Fruit fly (Drosophila melanogaster) whole organism, adult: ENCODE data around the gene CG42541.

Experiments
- CG11617 ChIP-seq: fragments of 200-800 bp; sonication (Bioruptor generic); optimal IDR thresholded peaks from 2 replicates; lab custom pipeline; 2017; ENCODE audit warnings: mild to moderate bottlenecking, missing biosample characterization, missing genetic modification reagents, missing genetic modification characterization
- CG12768 ChIP-seq: fragments of 200-800 bp; sonication (Bioruptor generic); optimal IDR thresholded peaks from 2 replicates; lab custom pipeline; 2017; ENCODE audit warnings: missing biosample characterization, missing genetic modification characterization, mild to moderate bottlenecking, moderate library complexity, missing genetic modification reagents
- CG14711 ChIP-seq: fragments of 200-800 bp; sonication (Bioruptor generic); optimal IDR thresholded peaks from 2 replicates; lab custom pipeline; 2018; ENCODE audit warnings: missing biosample characterization, mild to moderate bottlenecking, missing genetic modification characterization, moderate library complexity
- CG1620 ChIP-seq: fragments of 200-800 bp; sonication (Bioruptor generic); optimal IDR thresholded peaks from 2 replicates; lab custom pipeline; 2016; ENCODE audit warnings: missing biosample characterization, missing genetic modification characterization
- CG33017 ChIP-seq: fragments of 200-800 bp; sonication (Bioruptor generic); optimal IDR thresholded peaks from 2 replicates; lab custom pipeline; 2018; ENCODE audit warnings: missing biosample characterization, mild to moderate bottlenecking, missing genetic modification characterization, moderate library complexity
- CG5204 ChIP-seq: fragments of 200-800 bp; sonication (Bioruptor generic); optimal IDR thresholded peaks from 2 replicates; lab custom pipeline; 2016; ENCODE audit warnings: missing biosample characterization, missing genetic modification characterization
- CG7045 ChIP-seq: fragments of 200-800 bp; sonication (Bioruptor generic); optimal IDR thresholded peaks from 2 replicates; lab custom pipeline; 2017; ENCODE audit warnings: missing biosample characterization, mild to moderate bottlenecking, missing genetic modification characterization
- CG7101 ChIP-seq: fragments of 200-800 bp; sonication (Bioruptor generic); optimal IDR thresholded peaks from 2 replicates; lab custom pipeline; 2018; ENCODE audit warnings: missing biosample characterization, mild to moderate bottlenecking, missing genetic modification characterization, moderate library complexity
- Clk ChIP-seq: fragments of 200-800 bp; sonication (Bioruptor generic); optimal IDR thresholded peaks from 2 replicates; lab custom pipeline; 2017; ENCODE audit warnings: missing biosample characterization, missing genetic modification characterization
- Crg-1 ChIP-seq: fragments of 200-800 bp; sonication (Bioruptor generic); optimal IDR thresholded peaks from 2 replicates; lab custom pipeline; 2016; ENCODE audit warnings: missing biosample characterization, missing genetic modification characterization
- Hr96 ChIP-seq: fragments of 200-800 bp; sonication (Bioruptor generic); optimal IDR thresholded peaks from 2 replicates; lab custom pipeline; 2016; ENCODE audit warnings: missing biosample characterization, missing genetic modification characterization
- Mnt ChIP-seq: fragments of 200-800 bp; sonication (Bioruptor generic); optimal IDR thresholded peaks from 2 replicates; lab custom pipeline; 2016; ENCODE audit warnings: missing biosample characterization, mild to moderate bottlenecking, missing genetic modification characterization
- bab1 ChIP-seq: fragments of 200-800 bp; sonication (Bioruptor generic); optimal IDR thresholded peaks from 3 replicates; lab custom pipeline; 2019; ENCODE audit warnings: missing biosample characterization, mild to moderate bottlenecking, missing genetic modification characterization, moderate library complexity
- cic ChIP-seq: fragments of 200-800 bp; sonication (Bioruptor generic); optimal IDR thresholded peaks from 2 replicates; lab custom pipeline; 2017; ENCODE audit warnings: missing biosample characterization, mild to moderate bottlenecking, missing genetic modification characterization, moderate library complexity
- cnc ChIP-seq, 2 experiments: fragments of >200 bp; optimal IDR thresholded peaks; 2 replicates each; lab custom pipeline; 2017
- kay ChIP-seq: fragments of 200-800 bp; sonication (Bioruptor generic); peaks from one replicate; lab custom pipeline; 2016; ENCODE audit warnings: missing biosample characterization, missing genetic modification characterization, borderline replicate concordance
- ovo ChIP-seq: fragments of 200-800 bp; sonication (Bioruptor generic); optimal IDR thresholded peaks from 2 replicates; lab custom pipeline; 2016; ENCODE audit warnings: missing biosample characterization, missing genetic modification characterization
- pad ChIP-seq: fragments of 200-800 bp; sonication (Bioruptor generic); optimal IDR thresholded peaks from 3 replicates; lab custom pipeline; 2017; ENCODE audit warnings: missing biosample characterization, missing genetic modification characterization, mild to moderate bottlenecking, moderate library complexity, missing genetic modification reagents
- tj ChIP-seq: fragments of 200-800 bp; sonication (Bioruptor generic); optimal IDR thresholded peaks from 3 replicates; lab custom pipeline; 2017; ENCODE audit warnings: missing biosample characterization, mild to moderate bottlenecking, missing genetic modification characterization, moderate library complexity
- toe ChIP-seq: fragments of 200-800 bp; sonication (Bioruptor generic); optimal IDR thresholded peaks from 2 replicates; lab custom pipeline; 2016; ENCODE audit warnings: missing biosample characterization, missing genetic modification characterization

CG42541 gene

dm6 chrX:3874452-3874851 lies 55.9 kb downstream of the CG42541 start:
- no peak for TF ChIP-seq kay (GFP tag; lab: Kevin White, UChicago)
- no peak for TF ChIP-seq Clk (GFP tag; lab: Kevin White, UChicago)
- no peak for TF ChIP-seq CG7045
- no peak for TF ChIP-seq CG12768 (GFP tag; lab: Kevin White, UChicago)
- no peak for TF ChIP-seq cnc (optimal IDR thresholded peaks at IDR 0.05; lab: Kevin White, UChicago)
- TF ChIP-seq pad (GFP tag; lab: Kevin White, UChicago) = no peak

dm6 chrX:3871889-3872409 lies 58.4 kb downstream of the CG42541 start, which contains the start of gene yin:
Gene yin (minus strand): TSS chrX:3871939.
- TF ChIP-seq cic (GFP tag; lab: Kevin White, UChicago) = peak; percentile 68
- TF ChIP-seq CG11617 (GFP tag; lab: Kevin White, UChicago) = no peak

- TF ChIP-seq ovo (GFP tag; lab: Kevin White, UChicago) (no peak), Hr96 (peak; percentile 16)
Measured at dm6 chrX:3870577-3870976, 59.8 kb downstream of the CG42541 start.

dm6 chrX:3869092-3869491 lies 61.3 kb downstream of the CG42541 start:
- TF ChIP-seq kay (GFP tag; lab: Kevin White, UChicago) (peak; percentile 38), CG7101 (tag; lab: Kevin White, UChicago) (peak; percentile 44), toe (no peak), Mnt (peak; percentile 5), bab1 (no peak), ovo (GFP tag; lab: Kevin White, UChicago) (no peak), CG12768 (GFP tag; lab: Kevin White, UChicago) (no peak), CG5204 (GFP tag; lab: Kevin White, UChicago) (no peak), cnc (optimal IDR thresholded peaks at IDR 0.05; lab: Kevin White, UChicago) (no peak), Clk (GFP tag; lab: Kevin White, UChicago) (no peak), CG33017 (tag; lab: Kevin White, UChicago) (no peak), pad (GFP tag; lab: Kevin White, UChicago) (no peak), CG14711 (tag; lab: Kevin White, UChicago) (no peak), CG7045 (no peak), CG11617 (GFP tag; lab: Kevin White, UChicago) (no peak), CG1620 (GFP tag; lab: Kevin White, UChicago) (no peak), Crg-1 (GFP tag; lab: Kevin White, UChicago) (no peak), Hr96 (no peak), tj (GFP tag; lab: Kevin White, UChicago) (no peak), cic (GFP tag; lab: Kevin White, UChicago) (peak; percentile 29)

- TF ChIP-seq CG7101 (tag; lab: Kevin White, UChicago) (peak; percentile 94), cic (GFP tag; lab: Kevin White, UChicago) (peak; percentile 44), cnc (optimal IDR thresholded peaks at IDR 0.05; lab: Kevin White, UChicago) (no peak), kay (GFP tag; lab: Kevin White, UChicago) (peak; percentile 38), CG7045 (peak; percentile 88), CG5204 (GFP tag; lab: Kevin White, UChicago) (peak; percentile 86), Clk (GFP tag; lab: Kevin White, UChicago) (peak; percentile 78), CG11617 (GFP tag; lab: Kevin White, UChicago) (peak; percentile 82), CG1620 (GFP tag; lab: Kevin White, UChicago) (peak; percentile 96), Hr96 (peak; percentile 95), CG33017 (tag; lab: Kevin White, UChicago) (peak; percentile 87), toe (peak; percentile 78), CG14711 (tag; lab: Kevin White, UChicago) (peak; percentile 90), Mnt (peak; percentile 58), bab1 (peak; percentile 98), Crg-1 (GFP tag; lab: Kevin White, UChicago) (peak; percentile 93), CG12768 (GFP tag; lab: Kevin White, UChicago) (peak; percentile 84), ovo (GFP tag; lab: Kevin White, UChicago) (peak; percentile 81), pad (GFP tag; lab: Kevin White, UChicago) (peak; percentile 72), tj (GFP tag; lab: Kevin White, UChicago) (peak; percentile 81)
Measured at dm6 chrX:3868456-3869023, 61.8 kb downstream of the CG42541 start, which contains the start of gene CG2930. Gene CG2930 (plus strand): TSS chrX:3868973.

- TF ChIP-seq CG7101 (tag; lab: Kevin White, UChicago) (no peak), tj (GFP tag; lab: Kevin White, UChicago) (no peak), CG1620 (GFP tag; lab: Kevin White, UChicago) (no peak), cnc (optimal IDR thresholded peaks at IDR 0.05; lab: Kevin White, UChicago) (no peak), ovo (GFP tag; lab: Kevin White, UChicago) (peak; percentile 87), CG5204 (GFP tag; lab: Kevin White, UChicago) (no peak), pad (GFP tag; lab: Kevin White, UChicago) (peak; percentile 96)
Measured at dm6 chrX:3867782-3868181, 62.6 kb downstream of the CG42541 start.
